Fruit fly (Drosophila melanogaster) S2 (cell line): ENCODE results near the gene THG.

ENCODE experiments used
- CG8478 ChIP-seq: fragments of >200 bp; optimal IDR thresholded peaks from 2 replicates; lab custom pipeline; 2018
- CTCF ChIP-seq, 2 experiments: fragments of >200 bp; optimal IDR thresholded peaks; 2 replicates each; lab custom pipeline; 2018

- TF ChIP-seq CTCF (optimal IDR thresholded peaks at IDR 0.05; lab: Kevin White, UChicago): no peak
- no peak for TF ChIP-seq CG8478 (lab: Kevin White, UChicago)
Observed at dm6 chr2L:15055105-15055504, 45.6 kb upstream of the THG start.
